Worm (Caenorhabditis elegans): ENCODE data around the gene F43C11.3.

Gene F43C11.3

ce11 chrII:2322857-2323518, 30.1 kb upstream of the F43C11.3 start, which contains the start of the genes ZK1240.6 and ZK1240.2:
Gene ZK1240.6, minus strand, starts transcription at chrII:2322907.
Gene ZK1240.2, plus strand, starts transcription at chrII:2323376.
- TF ChIP-seq lin-13 (GFP tag; optimal IDR thresholded peaks at IDR 0.05) (no peak), nhr-25 (tag; optimal IDR thresholded peaks at IDR 0.05; ENCODE audit: borderline replicate concordance, insufficient read depth) (no peak), egl-27 (tag; optimal IDR thresholded peaks at IDR 0.05) (no peak), aly-2 (tag; optimal IDR thresholded peaks at IDR 0.05) (no peak), daf-16 (GFP tag; optimal IDR thresholded peaks at IDR 0.05) (no peak), daf-16 (tag; optimal IDR thresholded peaks at IDR 0.05) (peak; percentile 72), F37D6.2 (tag; optimal IDR thresholded peaks at IDR 0.05) (no peak), zip-2 (tag; optimal IDR thresholded peaks at IDR 0.05) (no peak), lin-1 (GFP tag; IDR thresholded peaks at IDR 0.05) (peak; percentile 17; the same call in 1 of the 2 replicates), fos-1 (tag; optimal IDR thresholded peaks at IDR 0.05) (no peak), spr-1 (tag; optimal IDR thresholded peaks at IDR 0.05) (no peak), F26F4.8 (GFP tag; conservative IDR thresholded peaks at IDR 0.05) (no peak), lin-29 (GFP tag; IDR thresholded peaks at IDR 0.05) (no peak), nhr-48 (tag; optimal IDR thresholded peaks at IDR 0.05) (no peak), nhr-6 (tag; optimal IDR thresholded peaks at IDR 0.05) (no peak), daf-12 (tag; optimal IDR thresholded peaks at IDR 0.05) (no peak), nhr-111 (GFP tag; optimal IDR thresholded peaks at IDR 0.05) (no peak), tag-97 (GFP tag; IDR thresholded peaks at IDR 0.05) (no peak), dve-1 (tag; optimal IDR thresholded peaks at IDR 0.05; ENCODE audit: insufficient read depth) (peak; percentile 51), nhr-41 (GFP tag; IDR thresholded peaks at IDR 0.05) (no peak), ces-1 (GFP tag; optimal IDR thresholded peaks at IDR 0.05) (no peak), lin-15B (tag; optimal IDR thresholded peaks at IDR 0.05) (no peak), ZK337.2 (GFP tag; IDR thresholded peaks at IDR 0.05) (no peak), lin-38 (GFP tag; IDR thresholded peaks at IDR 0.05) (no peak), Y105C5A.15 (GFP tag; IDR thresholded peaks at IDR 0.05) (no peak), T20F7.1 (GFP tag; optimal IDR thresholded peaks at IDR 0.05) (no peak), D1046.2 (GFP tag; IDR thresholded peaks at IDR 0.05) (no peak), dmd-6 (GFP tag; IDR thresholded peaks at IDR 0.05) (peak; percentile 76), ztf-11 (tag; optimal IDR thresholded peaks at IDR 0.05) (no peak), ceh-82 (tag; optimal IDR thresholded peaks at IDR 0.05) (no peak), ztf-7 (tag; optimal IDR thresholded peaks at IDR 0.05) (no peak), zag-1 (tag; optimal IDR thresholded peaks at IDR 0.05) (no peak), nhr-42 (GFP tag; IDR thresholded peaks at IDR 0.05) (no peak), hlh-30 (tag; optimal IDR thresholded peaks at IDR 0.05; ENCODE audit: insufficient read depth) (peak; percentile 29), zfp-3 (GFP tag; conservative IDR thresholded peaks at IDR 0.05) (no peak), lsy-2 (tag; optimal IDR thresholded peaks at IDR 0.05) (no peak), unc-62 (GFP tag; optimal IDR thresholded peaks at IDR 0.05 in 1 of 2) (no peak), unc-62 (tag; optimal IDR thresholded peaks at IDR 0.05) (no peak), lin-39 (tag; optimal IDR thresholded peaks at IDR 0.05) (no peak), pqm-1 (tag; optimal IDR thresholded peaks at IDR 0.05) (peak; percentile 85), zip-11 (GFP tag; IDR thresholded peaks at IDR 0.05) (no peak), T26A8.4 (GFP tag; IDR thresholded peaks at IDR 0.05) (no peak), pha-4 (GFP tag; IDR thresholded peaks at IDR 0.05) (no peak), pha-4 (tag; optimal IDR thresholded peaks at IDR 0.05) (no peak), ZK546.5 (tag; optimal IDR thresholded peaks at IDR 0.05) (no peak), nhr-11 (tag; optimal IDR thresholded peaks at IDR 0.05) (no peak), gei-8 (GFP tag; optimal IDR thresholded peaks at IDR 0.05) (no peak), hlh-11 (tag; optimal IDR thresholded peaks at IDR 0.05) (peak; percentile 55), nhr-28 (tag; optimal IDR thresholded peaks at IDR 0.05) (peak; percentile 69), Y5F2A.4 (GFP tag; optimal IDR thresholded peaks at IDR 0.05) (no peak), nhr-77 (tag; optimal IDR thresholded peaks at IDR 0.05) (no peak), mep-1 (tag; optimal IDR thresholded peaks at IDR 0.05) (no peak), nhr-10 (tag; optimal IDR thresholded peaks at IDR 0.05) (no peak)

Measured in whole organism, L4 larva.